Worm (Caenorhabditis elegans): ENCODE results near the gene F02E11.2.

DNA sequence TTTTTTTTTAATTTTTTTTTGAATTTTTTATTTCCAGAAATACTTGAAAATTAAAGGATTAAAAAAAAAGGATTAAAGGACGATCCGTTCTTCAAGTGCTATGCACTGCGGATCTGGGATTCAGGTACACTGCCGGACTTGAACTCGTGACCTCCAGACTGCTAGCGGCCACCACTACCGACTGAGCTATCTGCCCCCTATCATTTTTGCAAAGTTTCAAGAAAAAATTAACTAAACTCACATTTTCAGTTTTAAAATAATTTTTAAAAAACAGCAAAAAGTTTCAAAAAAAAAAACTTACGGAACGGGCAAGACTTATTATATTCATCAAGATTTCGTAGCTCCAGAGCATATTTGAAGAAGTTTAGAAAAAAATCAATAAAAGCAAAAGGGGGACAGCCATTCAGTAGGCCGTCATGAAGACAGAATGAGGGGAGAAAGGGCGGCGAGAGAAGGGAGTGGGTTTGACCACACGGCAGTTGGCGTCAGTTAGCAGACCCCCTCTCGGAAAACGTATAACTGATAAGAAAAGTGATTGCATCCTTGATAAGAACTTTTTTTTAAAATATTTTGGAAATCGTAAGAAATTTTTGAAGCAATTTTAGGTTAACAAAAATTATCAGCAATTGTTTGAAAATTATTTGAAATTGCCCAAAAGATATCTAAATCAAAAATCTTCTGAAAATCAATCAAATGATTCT, 48.5 kb downstream of the F02E11.2 start:
- no peak for TF ChIP-seq ztf-1 (GFP tag; conservative IDR thresholded peaks at IDR 0.05)
- TF ChIP-seq aly-2 (tag; optimal IDR thresholded peaks at IDR 0.05): no peak
- TF ChIP-seq nhr-12 (tag; optimal IDR thresholded peaks at IDR 0.05): no peak
- no peak for TF ChIP-seq lin-13 (GFP tag; optimal IDR thresholded peaks at IDR 0.05)
- TF ChIP-seq nhr-77 (tag; optimal IDR thresholded peaks at IDR 0.05): no peak
- TF ChIP-seq nhr-25 (tag; optimal IDR thresholded peaks at IDR 0.05): no peak
- TF ChIP-seq F13H6.1 (tag; optimal IDR thresholded peaks at IDR 0.05): no peak
- TF ChIP-seq alr-1 (tag; optimal IDR thresholded peaks at IDR 0.05): no peak
- no peak for TF ChIP-seq elt-3 (tag; optimal IDR thresholded peaks at IDR 0.05)
- TF ChIP-seq unc-55 (GFP tag; optimal IDR thresholded peaks at IDR 0.05): no peak
- no peak for TF ChIP-seq lin-39 (tag; optimal IDR thresholded peaks at IDR 0.05)
- no peak for TF ChIP-seq mdl-1 (tag; optimal IDR thresholded peaks at IDR 0.05)
- no peak for TF ChIP-seq snpc-4 (tag; optimal IDR thresholded peaks at IDR 0.05)
- no peak for TF ChIP-seq zag-1 (tag; optimal IDR thresholded peaks at IDR 0.05)
